Worm (Caenorhabditis elegans) whole organism, L4/young adult: ENCODE data around the gene H12I19.115.

Experiments used
- W03F9.2 ChIP-seq: fragments of 150-350 bp; optimal IDR thresholded peaks from 2 replicates; lab custom pipeline; 2014; ENCODE audit warnings: missing biosample characterization, missing genetic modification characterization
- him-1 ChIP-seq: sonication (generic microtip); optimal IDR thresholded peaks from 2 replicates; lab custom pipeline; 2016; ENCODE audit warnings: missing genotype, missing genetic modification reagents, missing genetic modification characterization, missing compliant biosample characterization

- TF ChIP-seq him-1 (no peak), W03F9.2 (peak; percentile 45)
Observed at ce11 chrIV:14115556-14115955, 12.1 kb downstream of the H12I19.115 start.
